Worm (Caenorhabditis elegans) whole organism, L3 larva: ENCODE results near the gene Y57G11C.1142.

ENCODE experiments used
- aly-2 ChIP-seq: fragments of 150-350 bp; optimal IDR thresholded peaks from 2 replicates; lab custom pipeline; 2014; ENCODE audit warnings: missing biosample characterization, missing genetic modification characterization
- ama-1 ChIP-seq: fragments of 150-350 bp; optimal IDR thresholded peaks from 2 replicates; lab custom pipeline; 2018
- ceh-28 ChIP-seq: fragments of 150-350 bp; optimal IDR thresholded peaks from 2 replicates; lab custom pipeline; 2014; ENCODE audit warnings: missing biosample characterization, missing genetic modification reagents, missing genetic modification characterization
- ceh-82 ChIP-seq: fragments of 150-350 bp; optimal IDR thresholded peaks from 2 replicates; lab custom pipeline; 2014; ENCODE audit warnings: missing biosample characterization, missing genetic modification characterization
- ceh-9 ChIP-seq: sonication (generic microtip); optimal IDR thresholded peaks from 2 replicates; lab custom pipeline; 2018; ENCODE audit warnings: missing biosample characterization, missing genetic modification characterization
- daf-12 ChIP-seq: fragments of 150-350 bp; optimal IDR thresholded peaks from 2 replicates; lab custom pipeline; 2014; ENCODE audit warnings: missing biosample characterization, missing genetic modification reagents, missing genetic modification characterization
- egl-27 ChIP-seq: sonication (generic microtip); optimal IDR thresholded peaks from 4 replicates; lab custom pipeline; 2017; ENCODE audit warnings: missing biosample characterization, missing genetic modification reagents, missing genetic modification characterization
- elt-1 ChIP-seq: fragments of 150-350 bp; optimal IDR thresholded peaks from 2 replicates; lab custom pipeline; 2014; ENCODE audit warnings: missing biosample characterization, missing genetic modification characterization
- elt-2 ChIP-seq: sonication (generic microtip); optimal IDR thresholded peaks from 2 replicates; lab custom pipeline; 2016; ENCODE audit warnings: missing genetic modification reagents, mild to moderate bottlenecking, missing genetic modification characterization, missing compliant biosample characterization
- eor-1 ChIP-seq, 2 experiments: fragments of 150-350 bp; optimal IDR thresholded peaks; 2 replicates each; lab custom pipeline; 2014 to 2018; ENCODE audit warnings: missing biosample characterization in 2 of 2, missing genetic modification characterization in 2 of 2
- fkh-2 ChIP-seq: fragments of 150-350 bp; optimal IDR thresholded peaks from 2 replicates; lab custom pipeline; 2014; ENCODE audit warnings: missing biosample characterization, missing genetic modification reagents, missing genetic modification characterization
- fos-1 ChIP-seq: fragments of 150-350 bp; optimal IDR thresholded peaks from 2 replicates; lab custom pipeline; 2014; ENCODE audit warnings: missing biosample characterization, missing genetic modification characterization
- hmg-11 ChIP-seq: sonication (generic microtip); optimal IDR thresholded peaks from 2 replicates; lab custom pipeline; 2016; ENCODE audit warnings: missing genetic modification characterization, missing compliant biosample characterization
- lin-15B ChIP-seq: fragments of 150-350 bp; optimal IDR thresholded peaks from 2 replicates; lab custom pipeline; 2014; ENCODE audit warnings: missing biosample characterization, missing genetic modification characterization
- lin-39 ChIP-seq: fragments of 150-350 bp; optimal IDR thresholded peaks from 2 replicates; lab custom pipeline; 2018; ENCODE audit warnings: missing biosample characterization, missing genetic modification reagents, missing genetic modification characterization
- mdl-1 ChIP-seq: fragments of 150-350 bp; optimal IDR thresholded peaks from 2 replicates; lab custom pipeline; 2014; ENCODE audit warnings: missing biosample characterization, missing genetic modification characterization
- mml-1 ChIP-seq: fragments of 150-350 bp; sonication (generic microtip); optimal IDR thresholded peaks from 3 replicates; lab custom pipeline; 2014; ENCODE audit warnings: missing biosample characterization, missing genetic modification characterization
- nfya-1 ChIP-seq: sonication (generic microtip); optimal IDR thresholded peaks from 2 replicates; lab custom pipeline; 2017; ENCODE audit warnings: missing genetic modification characterization, mild to moderate bottlenecking, missing compliant biosample characterization, antibody characterized with exemption, moderate library complexity; ENCODE audit not compliant: insufficient read depth
- nhr-12 ChIP-seq: fragments of 150-350 bp; optimal IDR thresholded peaks from 2 replicates; lab custom pipeline; 2014; ENCODE audit warnings: missing biosample characterization, missing genetic modification characterization
- nhr-23 ChIP-seq: fragments of 150-350 bp; optimal IDR thresholded peaks from 2 replicates; lab custom pipeline; 2014; ENCODE audit warnings: missing biosample characterization, missing genetic modification reagents, missing genetic modification characterization
- nhr-237 ChIP-seq: fragments of 150-350 bp; optimal IDR thresholded peaks from 2 replicates; lab custom pipeline; 2014; ENCODE audit warnings: missing biosample characterization, missing genetic modification characterization
- nhr-28 ChIP-seq: fragments of 150-350 bp; optimal IDR thresholded peaks from 2 replicates; lab custom pipeline; 2014; ENCODE audit warnings: missing biosample characterization, missing genetic modification characterization
- nhr-43 ChIP-seq: sonication (generic microtip); optimal IDR thresholded peaks from 2 replicates; lab custom pipeline; 2016; ENCODE audit warnings: mild to moderate bottlenecking, missing genetic modification characterization, missing compliant biosample characterization; ENCODE audit not compliant: poor library complexity, severe bottlenecking
- pha-4 ChIP-seq: fragments of 150-350 bp; optimal IDR thresholded peaks from 2 replicates; lab custom pipeline; 2014; ENCODE audit warnings: missing biosample characterization, missing genetic modification reagents, missing genetic modification characterization
- pqm-1 ChIP-seq: fragments of 150-350 bp; optimal IDR thresholded peaks from 2 replicates; lab custom pipeline; 2017; ENCODE audit warnings: missing biosample characterization, missing genetic modification characterization, inconsistent platforms
- sea-2 ChIP-seq: fragments of 150-350 bp; sonication (generic microtip); optimal IDR thresholded peaks from 4 replicates; lab custom pipeline; 2014; ENCODE audit warnings: missing biosample characterization, missing genetic modification reagents, missing genetic modification characterization
- snpc-4 ChIP-seq: fragments of 150-350 bp; optimal IDR thresholded peaks from 2 replicates; lab custom pipeline; 2014; ENCODE audit warnings: missing biosample characterization, missing genetic modification characterization
- tbx-2 ChIP-seq: sonication (generic microtip); optimal IDR thresholded peaks from 2 replicates; lab custom pipeline; 2016; ENCODE audit warnings: mild to moderate bottlenecking, missing genetic modification characterization, missing compliant biosample characterization
- zag-1 ChIP-seq: fragments of 150-350 bp; optimal IDR thresholded peaks from 2 replicates; lab custom pipeline; 2014; ENCODE audit warnings: missing biosample characterization, missing genetic modification characterization
- ztf-11 ChIP-seq: fragments of 150-350 bp; optimal IDR thresholded peaks from 2 replicates; lab custom pipeline; 2014; ENCODE audit warnings: missing biosample characterization, missing genetic modification characterization
- ztf-4 ChIP-seq: fragments of 150-350 bp; optimal IDR thresholded peaks from 2 replicates; lab custom pipeline; 2014; ENCODE audit warnings: missing biosample characterization, missing genetic modification characterization

Y57G11C.1142 gene

DNA sequence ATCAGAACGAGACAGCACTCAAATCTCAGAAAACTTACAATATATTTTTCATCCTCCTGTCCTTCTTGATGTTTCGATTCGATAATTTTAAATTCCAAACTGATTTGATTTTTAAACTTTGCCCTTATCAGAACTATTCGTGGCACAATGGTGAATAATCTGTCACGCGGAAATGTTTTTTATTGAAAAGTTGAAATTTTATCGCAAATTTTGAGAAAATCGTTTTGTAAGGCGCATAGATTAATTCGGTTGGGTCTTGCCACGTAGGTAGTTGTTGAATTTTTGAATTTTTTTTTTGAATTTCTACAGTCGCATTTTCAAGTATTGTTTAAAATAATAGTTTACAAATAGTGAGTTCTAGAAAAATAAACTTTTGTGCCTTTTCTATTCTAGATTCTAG is 41.6 kb upstream of the Y57G11C.1142 start, which contains the start of gene ptp-5.2:
ptp-5.2 (minus strand) TSS at position 101 of the 400 bp plus-strand sequence.
- no peak for TF ChIP-seq ceh-9 (tag; lab: Kevin White, UChicago)
- no peak for TF ChIP-seq nhr-43 (tag; lab: Kevin White, UChicago)
- TF ChIP-seq fkh-2 (tag; lab: Kevin White, UChicago) = no peak
- TF ChIP-seq eor-1 (tag; optimal IDR thresholded peaks at IDR 0.05; lab: Kevin White, UChicago) = no peak
- no peak for TF ChIP-seq nhr-28 (tag; lab: Kevin White, UChicago)
- no peak for TF ChIP-seq lin-39 (tag; lab: Kevin White, UChicago)

DNA sequence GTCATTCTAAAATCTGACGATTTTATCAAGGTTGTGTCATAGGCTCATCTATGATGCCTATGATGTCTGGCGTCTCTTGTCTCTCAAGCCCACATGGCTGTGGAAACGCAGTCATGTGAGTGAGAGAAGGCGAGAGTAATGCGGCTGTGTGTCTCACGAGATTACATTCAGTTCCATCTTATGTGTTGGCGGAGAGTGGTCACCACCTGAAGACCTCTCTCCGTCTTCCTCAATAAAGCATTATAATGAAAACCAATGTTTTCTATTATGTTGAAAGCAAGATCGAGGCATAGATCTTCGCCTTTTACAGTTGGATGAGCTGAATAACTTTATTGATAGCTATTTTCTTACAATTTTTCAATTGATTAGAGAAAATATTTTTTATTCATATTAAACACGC is 39.1 kb upstream of the Y57G11C.1142 start:
- TF ChIP-seq lin-15B (tag; lab: Kevin White, UChicago) (peak; percentile 50), lin-39 (tag; lab: Kevin White, UChicago) (peak; percentile 56), mdl-1 (tag; lab: Kevin White, UChicago) (peak; percentile 28), snpc-4 (tag; lab: Kevin White, UChicago) (peak; percentile 31), elt-1 (peak; percentile 32), ama-1 (peak; percentile 34), nfya-1 (tag; lab: Kevin White, UChicago) (peak; percentile 69), nhr-23 (tag; lab: Kevin White, UChicago) (peak; percentile 28), elt-2 (peak; percentile 26), pqm-1 (peak; percentile 4), hmg-11 (tag; lab: Kevin White, UChicago) (peak; percentile 54), ceh-28 (tag; lab: Kevin White, UChicago) (peak; percentile 8)

DNA sequence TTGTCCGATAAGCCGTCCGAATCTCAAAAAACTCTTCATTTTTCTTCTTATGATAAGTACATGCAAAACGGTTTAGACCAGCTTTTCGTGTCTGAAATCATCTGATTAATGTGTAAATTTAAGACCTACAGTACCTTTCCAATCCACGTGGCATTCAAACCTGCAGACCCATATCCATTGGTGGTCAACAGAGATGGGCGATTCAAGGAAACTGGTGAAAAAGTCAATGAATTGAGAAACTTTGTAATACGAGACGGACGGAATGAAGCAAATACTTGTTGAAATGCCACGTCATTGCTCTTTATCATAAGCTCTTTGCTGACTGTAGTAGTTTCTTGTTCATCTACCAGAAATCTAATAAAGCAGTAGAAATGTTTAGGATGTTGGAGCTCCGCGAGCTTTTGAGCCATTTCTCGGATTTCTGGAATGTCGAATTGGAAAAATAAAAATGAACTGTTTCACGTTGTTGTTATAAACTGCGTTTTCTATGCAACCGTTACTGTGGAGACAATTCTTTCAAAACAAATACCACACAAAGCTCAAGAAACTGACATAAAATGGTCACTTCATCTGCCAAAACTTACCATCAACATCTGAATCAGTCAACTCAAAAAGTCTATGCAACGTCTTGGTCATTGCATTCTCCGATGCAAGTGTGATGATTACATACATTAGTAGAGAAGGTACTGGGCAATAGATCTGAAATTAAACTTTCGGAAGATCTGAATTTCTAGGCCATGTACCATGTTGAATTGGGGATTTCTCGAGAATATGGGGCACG is 38.3 kb upstream of the Y57G11C.1142 start:
- TF ChIP-seq egl-27 (tag; lab: Kevin White, UChicago) = no peak
- no peak for TF ChIP-seq sea-2 (GFP tag; lab: Kevin White, UChicago)
- TF ChIP-seq daf-12 = no peak
- peak; percentile 68 for TF ChIP-seq ama-1
- TF ChIP-seq tbx-2 (tag; lab: Kevin White, UChicago) = no peak
- TF ChIP-seq fos-1 (tag; lab: Kevin White, UChicago) = no peak
- TF ChIP-seq zag-1 (tag; lab: Kevin White, UChicago) = no peak
- TF ChIP-seq hmg-11 (tag; lab: Kevin White, UChicago) = no peak
- no peak for TF ChIP-seq nhr-12

DNA sequence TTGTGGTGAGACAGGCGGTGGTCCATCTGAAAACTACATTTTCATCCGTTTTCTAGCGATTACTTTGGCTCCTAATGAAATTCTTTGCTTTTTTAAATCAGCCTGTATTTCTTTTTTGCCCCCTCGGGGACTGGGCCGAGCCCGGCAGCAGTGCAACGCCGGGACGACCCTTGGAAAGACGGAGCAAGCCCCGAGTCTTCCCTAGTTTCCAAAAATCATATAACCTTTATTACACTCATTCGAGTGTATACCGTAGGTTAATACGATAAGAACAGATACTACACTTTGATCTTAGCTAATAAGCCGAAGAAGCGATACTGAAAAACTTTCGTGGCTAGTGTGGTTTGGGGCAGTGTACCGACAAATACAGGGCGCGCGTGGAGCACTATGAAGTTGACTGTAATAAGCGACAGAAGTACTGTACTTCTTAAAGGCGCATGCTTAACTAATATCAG is 37.7 kb upstream of the Y57G11C.1142 start:
- TF ChIP-seq elt-1 (no peak), ztf-11 (tag; lab: Kevin White, UChicago) (no peak), snpc-4 (tag; lab: Kevin White, UChicago) (peak; percentile 82), daf-12 (no peak), ztf-4 (tag; lab: Kevin White, UChicago) (no peak), nhr-43 (tag; lab: Kevin White, UChicago) (peak; percentile 29)

DNA sequence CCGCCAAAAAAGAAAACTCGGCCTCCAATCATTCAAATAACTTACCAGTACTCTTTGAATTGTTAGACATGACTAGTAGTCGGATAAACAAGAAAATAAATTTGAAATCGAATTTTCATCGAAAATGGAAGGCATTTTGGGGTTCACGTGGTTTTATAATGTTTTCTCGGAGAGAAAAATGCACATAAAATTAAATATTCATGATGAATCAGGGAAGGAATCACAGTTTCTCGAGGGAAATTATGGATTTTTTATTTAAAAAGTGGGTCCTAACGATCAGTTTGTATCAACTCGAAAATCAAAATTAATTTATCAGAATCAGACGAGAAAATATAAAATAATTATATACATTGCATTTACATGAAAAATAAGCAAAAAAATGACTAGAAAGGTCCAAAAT is 37.1 kb upstream of the Y57G11C.1142 start, which contains the start of gene Y57G11C.5:
Y57G11C.5 (minus strand) TSS at position 101 of the 400 bp plus-strand sequence.
- no peak for TF ChIP-seq pha-4 (tag; lab: Kevin White, UChicago)
- TF ChIP-seq lin-39 (tag; lab: Kevin White, UChicago) = no peak
- no peak for TF ChIP-seq nhr-237 (tag; lab: Kevin White, UChicago)
- TF ChIP-seq snpc-4 (tag; lab: Kevin White, UChicago) = no peak
- no peak for TF ChIP-seq mdl-1 (tag; lab: Kevin White, UChicago)
- no peak for TF ChIP-seq mml-1 (tag; lab: Kevin White, UChicago)
- no peak for TF ChIP-seq fkh-2 (tag; lab: Kevin White, UChicago)
- no peak for TF ChIP-seq aly-2 (tag; lab: Kevin White, UChicago)
- no peak for TF ChIP-seq ceh-82 (tag; lab: Kevin White, UChicago)
- TF ChIP-seq nfya-1 (tag; lab: Kevin White, UChicago) = no peak
- TF ChIP-seq, all 47 proteins: peak for 0
